Worm (Caenorhabditis elegans): Measurements from ENCODE around the gene B0250.7.
"Not testable (repeated sequence)": the region's sequence is repeated elsewhere in the genome, so short reads cannot be mapped to it uniquely, and the experiment has no call there.

The B0250.7 gene

DNA sequence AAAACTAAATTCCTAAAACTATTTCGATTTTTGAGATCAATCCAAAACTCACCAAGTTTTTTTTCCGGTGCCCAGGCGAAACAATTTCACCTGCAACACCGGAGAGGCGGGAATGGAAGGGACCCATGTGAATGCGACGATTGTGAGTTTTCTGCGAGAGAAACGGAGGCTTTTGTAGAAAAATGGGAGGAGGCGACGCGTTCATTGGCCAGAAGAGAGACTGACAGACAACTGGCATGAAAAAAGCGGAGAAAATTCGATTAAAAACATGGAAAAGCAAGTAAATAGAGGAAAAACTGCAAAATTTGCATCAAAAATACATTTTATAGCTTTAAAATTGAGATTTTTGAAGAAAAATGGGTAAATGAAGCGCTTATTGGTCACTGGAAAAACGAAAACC, at the start of gene B0250.7:
B0250.7 (minus strand) TSS at position 232 of the 400 bp plus-strand sequence.
- TF ChIP-seq hmbx-1 (tag; optimal IDR thresholded peaks at IDR 0.05), result no peak
- no peak for TF ChIP-seq pes-1 (GFP tag; IDR thresholded peaks at IDR 0.05)
- TF ChIP-seq ceh-13 (GFP tag; optimal IDR thresholded peaks at IDR 0.05), result no peak
- TF ChIP-seq tra-4 (tag; optimal IDR thresholded peaks at IDR 0.05), result no peak
- no peak for TF ChIP-seq hnd-1 (tag; optimal IDR thresholded peaks at IDR 0.05)

DNA sequence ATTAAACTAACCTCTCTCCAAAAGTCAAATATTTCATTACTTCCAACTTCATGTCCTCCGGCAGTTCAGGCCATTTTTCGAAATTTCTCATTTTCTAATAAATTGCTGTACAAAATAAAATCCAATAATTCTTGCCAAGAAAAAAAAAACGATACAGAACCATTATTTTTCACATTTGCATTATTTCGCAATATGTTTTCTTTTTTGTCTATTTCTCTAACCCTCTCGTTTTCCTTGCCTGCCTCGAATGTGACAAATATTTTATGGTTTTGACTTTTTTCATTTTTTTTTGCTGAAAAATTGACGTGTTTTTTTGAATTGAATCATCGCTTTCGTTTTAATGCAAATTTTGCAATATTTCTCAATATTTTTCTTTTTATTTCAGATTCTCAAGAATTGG, 46.4 kb upstream of the B0250.7 start, which contains the start of the genes Y38H6C.9 and fbxa-150:
Y38H6C.9 (minus strand) TSS at position 52 of the 400 bp plus-strand sequence.
fbxa-150 (plus strand) TSS at position 380 of the 400 bp plus-strand sequence.
- no peak for TF ChIP-seq flt-1 (GFP tag; IDR thresholded peaks at IDR 0.05)
- no peak for TF ChIP-seq tbx-37 (GFP tag; conservative IDR thresholded peaks at IDR 0.05)
- no peak for TF ChIP-seq ceh-13 (GFP tag; optimal IDR thresholded peaks at IDR 0.05)
- no peak for TF ChIP-seq hmbx-1 (tag; optimal IDR thresholded peaks at IDR 0.05)
- no peak for TF ChIP-seq pes-1 (GFP tag; IDR thresholded peaks at IDR 0.05)
- no peak for TF ChIP-seq ets-7 (tag; optimal IDR thresholded peaks at IDR 0.05)
- TF ChIP-seq hnd-1 (tag; optimal IDR thresholded peaks at IDR 0.05), result no peak
- TF ChIP-seq sea-1 (GFP tag; conservative IDR thresholded peaks at IDR 0.05), result no peak
- TF ChIP-seq ama-1 (optimal IDR thresholded peaks at IDR 0.05), result no peak
- no peak for TF ChIP-seq ceh-36 (tag; optimal IDR thresholded peaks at IDR 0.05)
- TF ChIP-seq aly-1 (tag; optimal IDR thresholded peaks at IDR 0.05), result no peak

ce11 chrV:20518927-20519326, 43.1 kb upstream of the B0250.7 start, which contains the start of gene Y38H6C.25:
Y38H6C.25 (plus strand) TSS chrV:20519227.
- TF ChIP-seq tbx-37 (GFP tag; conservative IDR thresholded peaks at IDR 0.05), result no peak
- TF ChIP-seq ceh-36 (tag; optimal IDR thresholded peaks at IDR 0.05), result no peak
- TF ChIP-seq pes-1 (GFP tag; IDR thresholded peaks at IDR 0.05), result no peak
- no peak for TF ChIP-seq hmg-4 (GFP tag; optimal IDR thresholded peaks at IDR 0.05)
- TF ChIP-seq ama-1 (optimal IDR thresholded peaks at IDR 0.05), result no peak

- TF ChIP-seq flt-1 (GFP tag; IDR thresholded peaks at IDR 0.05) (no peak), ceh-36 (tag; optimal IDR thresholded peaks at IDR 0.05) (no peak), hmg-4 (GFP tag; optimal IDR thresholded peaks at IDR 0.05) (no peak), ama-1 (optimal IDR thresholded peaks at IDR 0.05) (no peak), ceh-13 (GFP tag; optimal IDR thresholded peaks at IDR 0.05) (no peak), ets-7 (tag; optimal IDR thresholded peaks at IDR 0.05) (no peak), tbx-11 (GFP tag; IDR thresholded peaks at IDR 0.05) (no peak), hnd-1 (tag; optimal IDR thresholded peaks at IDR 0.05) (no peak), tbx-37 (GFP tag; conservative IDR thresholded peaks at IDR 0.05) (no peak), B0310.2 (tag; optimal IDR thresholded peaks at IDR 0.05) (no peak), pes-1 (GFP tag; IDR thresholded peaks at IDR 0.05) (no peak), F13C5.2 (tag; optimal IDR thresholded peaks at IDR 0.05) (no peak), aly-1 (tag; optimal IDR thresholded peaks at IDR 0.05) (no peak), tra-4 (tag; optimal IDR thresholded peaks at IDR 0.05) (no peak), sea-1 (GFP tag; conservative IDR thresholded peaks at IDR 0.05) (no peak), hmbx-1 (tag; optimal IDR thresholded peaks at IDR 0.05) (no peak), scrt-1 (GFP tag; IDR thresholded peaks at IDR 0.05) (no peak)
Measured at ce11 chrV:20517005-20517404, 41.1 kb upstream of the B0250.7 start.

- TF ChIP-seq ets-7 (tag; optimal IDR thresholded peaks at IDR 0.05) (no peak), tra-4 (tag; optimal IDR thresholded peaks at IDR 0.05) (no peak), hmbx-1 (tag; optimal IDR thresholded peaks at IDR 0.05) (no peak), ceh-36 (tag; optimal IDR thresholded peaks at IDR 0.05) (no peak), ceh-13 (GFP tag; optimal IDR thresholded peaks at IDR 0.05) (no peak), F13C5.2 (tag; optimal IDR thresholded peaks at IDR 0.05) (no peak), hnd-1 (tag; optimal IDR thresholded peaks at IDR 0.05) (no peak), scrt-1 (GFP tag; IDR thresholded peaks at IDR 0.05) (no peak)
Measured at ce11 chrV:20514483-20514882, 38.6 kb upstream of the B0250.7 start.

- not testable (repeated sequence) for TF ChIP-seq pes-1 (GFP tag; IDR thresholded peaks at IDR 0.05); tbx-37 (GFP tag; conservative IDR thresholded peaks at IDR 0.05); scrt-1 (GFP tag; IDR thresholded peaks at IDR 0.05)
Measured at ce11 chrV:20513661-20514060, 37.8 kb upstream of the B0250.7 start, which contains the start of gene Y38H6C.8. Y38H6C.8 (plus strand) TSS chrV:20513961.

ce11 chrV:20509427-20509826, 33.6 kb upstream of the B0250.7 start:
- no peak for TF ChIP-seq ceh-36 (tag; optimal IDR thresholded peaks at IDR 0.05)
- no peak for TF ChIP-seq B0310.2 (tag; optimal IDR thresholded peaks at IDR 0.05)
- no peak for TF ChIP-seq hmg-4 (GFP tag; optimal IDR thresholded peaks at IDR 0.05)
- TF ChIP-seq tbx-37 (GFP tag; conservative IDR thresholded peaks at IDR 0.05), result no peak
- no peak for TF ChIP-seq sea-1 (GFP tag; conservative IDR thresholded peaks at IDR 0.05)
- TF ChIP-seq F13C5.2 (tag; optimal IDR thresholded peaks at IDR 0.05), result no peak
- no peak for TF ChIP-seq scrt-1 (GFP tag; IDR thresholded peaks at IDR 0.05)
- no peak for TF ChIP-seq tbx-11 (GFP tag; IDR thresholded peaks at IDR 0.05)
- TF ChIP-seq pes-1 (GFP tag; IDR thresholded peaks at IDR 0.05), result no peak
- TF ChIP-seq hmbx-1 (tag; optimal IDR thresholded peaks at IDR 0.05), result no peak
- no peak for TF ChIP-seq ama-1 (optimal IDR thresholded peaks at IDR 0.05)

DNA sequence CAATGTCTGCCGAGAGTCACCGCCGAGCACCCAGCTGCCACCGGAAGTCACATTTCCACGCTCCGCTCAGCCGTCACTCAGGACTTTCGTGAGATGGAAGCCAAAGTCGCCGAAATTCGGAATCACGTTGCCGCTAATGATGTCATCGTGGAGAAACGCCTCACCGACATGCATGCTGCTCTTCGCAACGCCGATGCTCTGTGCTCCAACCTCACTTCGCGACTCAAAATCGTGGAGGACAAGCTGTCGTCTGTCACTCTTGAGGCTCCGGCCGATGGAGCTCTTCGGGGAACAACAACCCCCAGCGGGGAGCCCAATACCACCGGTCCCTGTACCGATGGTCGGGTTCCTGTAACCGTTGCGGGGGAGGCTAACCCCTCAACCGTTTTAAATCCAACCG, 30.7 kb upstream of the B0250.7 start:
- TF ChIP-seq hmbx-1 (tag; optimal IDR thresholded peaks at IDR 0.05) (no peak), ets-7 (tag; optimal IDR thresholded peaks at IDR 0.05) (no peak), scrt-1 (GFP tag; IDR thresholded peaks at IDR 0.05) (no peak), sea-1 (GFP tag; conservative IDR thresholded peaks at IDR 0.05) (no peak), pes-1 (GFP tag; IDR thresholded peaks at IDR 0.05) (no peak), ama-1 (optimal IDR thresholded peaks at IDR 0.05) (no peak), tbx-11 (GFP tag; IDR thresholded peaks at IDR 0.05) (no peak), hnd-1 (tag; optimal IDR thresholded peaks at IDR 0.05) (no peak), aly-1 (tag; optimal IDR thresholded peaks at IDR 0.05) (no peak), hmg-4 (GFP tag; optimal IDR thresholded peaks at IDR 0.05) (no peak), F13C5.2 (tag; optimal IDR thresholded peaks at IDR 0.05) (no peak), ceh-36 (tag; optimal IDR thresholded peaks at IDR 0.05) (no peak), ceh-13 (GFP tag; optimal IDR thresholded peaks at IDR 0.05) (no peak), tra-4 (tag; optimal IDR thresholded peaks at IDR 0.05) (no peak), flt-1 (GFP tag; IDR thresholded peaks at IDR 0.05) (no peak), tbx-37 (GFP tag; conservative IDR thresholded peaks at IDR 0.05) (no peak), B0310.2 (tag; optimal IDR thresholded peaks at IDR 0.05) (no peak)
